Fruit fly (Drosophila melanogaster) whole organism, embryonic: Measurements from ENCODE around the gene ND-24.

Experiments
- Abd-B ChIP-seq: fragments of 200-800 bp; sonication (Bioruptor generic); optimal IDR thresholded peaks from 2 replicates; lab custom pipeline; 2018; ENCODE audit warnings: missing biosample characterization, mild to moderate bottlenecking, missing genetic modification characterization, moderate library complexity
- Ada2b ChIP-seq: fragments of 200-800 bp; sonication (Bioruptor generic); IDR thresholded peaks from 2 replicates; pipeline ENCODE4 v1.3.6; 2022; ENCODE audit warnings: missing biosample characterization, missing genetic modification characterization
- B-H2 ChIP-seq: fragments of 200-800 bp; sonication (Bioruptor generic); optimal IDR thresholded peaks from 2 replicates; lab custom pipeline; 2018; ENCODE audit warnings: missing biosample characterization, mild to moderate bottlenecking, missing genetic modification characterization
- C15 ChIP-seq: fragments of 200-800 bp; sonication (Bioruptor generic); IDR thresholded peaks from 3 replicates; pipeline ENCODE4 v1.3.6; 2022; ENCODE audit warnings: missing biosample characterization, missing genetic modification characterization
- CG10209 ChIP-seq: fragments of 200-800 bp; sonication (Bioruptor generic); optimal IDR thresholded peaks from 3 replicates; lab custom pipeline; 2017; ENCODE audit warnings: missing biosample characterization, mild to moderate bottlenecking, missing genetic modification characterization, missing genetic modification reagents
- CG10274 ChIP-seq: fragments of 200-800 bp; sonication (Bioruptor generic); optimal IDR thresholded peaks from 3 replicates; lab custom pipeline; 2017; ENCODE audit warnings: missing biosample characterization, mild to moderate bottlenecking, missing genetic modification characterization
- CG10321 ChIP-seq: fragments of 200-800 bp; sonication (Bioruptor generic); IDR thresholded peaks from 2 replicates; pipeline ENCODE4 v1.3.6; 2022; ENCODE audit warnings: missing biosample characterization, missing genetic modification characterization
- CG12155 ChIP-seq: fragments of 200-800 bp; sonication (Bioruptor generic); optimal IDR thresholded peaks from 3 replicates; lab custom pipeline; 2016; ENCODE audit warnings: missing biosample characterization, missing genetic modification characterization
- CG1233 ChIP-seq: fragments of 200-800 bp; sonication (Bioruptor generic); optimal IDR thresholded peaks from 4 replicates; lab custom pipeline; 2018; ENCODE audit warnings: missing biosample characterization, mild to moderate bottlenecking, missing genetic modification characterization
- CG14860 ChIP-seq: fragments of 200-800 bp; sonication (Bioruptor generic); IDR thresholded peaks from 3 replicates; pipeline ENCODE4 v1.3.6; 2022; ENCODE audit warnings: missing biosample characterization, missing genetic modification characterization; ENCODE audit not compliant: partially characterized antibody
- CG16813 ChIP-seq: fragments of 200-800 bp; sonication (Bioruptor generic); IDR thresholded peaks from 3 replicates; pipeline ENCODE4 v1.3.6; 2022; ENCODE audit warnings: missing biosample characterization, missing genetic modification characterization; ENCODE audit not compliant: partially characterized antibody
- CG16863 ChIP-seq: fragments of 200-800 bp; sonication (Bioruptor generic); optimal IDR thresholded peaks from 3 replicates; lab custom pipeline; 2016; ENCODE audit warnings: missing biosample characterization, missing genetic modification characterization
- CG17568 ChIP-seq: fragments of 200-800 bp; sonication (Bioruptor generic); optimal IDR thresholded peaks from 2 replicates; lab custom pipeline; 2018; ENCODE audit warnings: missing biosample characterization, mild to moderate bottlenecking, missing genetic modification characterization, moderate library complexity
- CG18619 ChIP-seq: fragments of 200-800 bp; sonication (Bioruptor generic); optimal IDR thresholded peaks from 3 replicates; lab custom pipeline; 2017; ENCODE audit warnings: missing biosample characterization, mild to moderate bottlenecking, missing genetic modification characterization
- CG30431 ChIP-seq: fragments of 200-800 bp; sonication (Bioruptor generic); optimal IDR thresholded peaks from 2 replicates; lab custom pipeline; 2017; ENCODE audit warnings: missing biosample characterization, missing genetic modification characterization
- CG32767 ChIP-seq: fragments of 200-800 bp; sonication (Bioruptor generic); IDR thresholded peaks from 2 replicates; pipeline ENCODE4 v1.3.6; 2022; ENCODE audit warnings: missing biosample characterization, missing genetic modification characterization
- CG4328 ChIP-seq: fragments of 200-800 bp; sonication (Bioruptor generic); optimal IDR thresholded peaks from 3 replicates; lab custom pipeline; 2017; ENCODE audit warnings: missing biosample characterization, missing genetic modification reagents, missing genetic modification characterization
- CG4424 ChIP-seq: fragments of 200-800 bp; sonication (Bioruptor generic); optimal IDR thresholded peaks from 3 replicates; lab custom pipeline; 2016; ENCODE audit warnings: missing biosample characterization, missing genetic modification characterization
- CG6683 ChIP-seq: fragments of 200-800 bp; sonication (Bioruptor generic); optimal IDR thresholded peaks from 2 replicates; lab custom pipeline; 2017; ENCODE audit warnings: missing biosample characterization, mild to moderate bottlenecking, missing genetic modification characterization, missing genetic modification reagents
- CG7987 ChIP-seq: fragments of 200-800 bp; sonication (Bioruptor generic); optimal IDR thresholded peaks from 2 replicates; lab custom pipeline; 2018; ENCODE audit warnings: missing biosample characterization, mild to moderate bottlenecking, missing genetic modification characterization, moderate library complexity
- CHES-1-like ChIP-seq: fragments of 200-800 bp; sonication (Bioruptor generic); optimal IDR thresholded peaks from 2 replicates; lab custom pipeline; 2016; ENCODE audit warnings: missing biosample characterization, missing genetic modification characterization
- D19A ChIP-seq: fragments of 200-800 bp; optimal IDR thresholded peaks from 3 replicates; lab custom pipeline; 2019; ENCODE audit warnings: missing biosample characterization, mild to moderate bottlenecking, missing genetic modification characterization, moderate library complexity
- Deaf1 ChIP-seq: fragments of 200-800 bp; optimal IDR thresholded peaks from 3 replicates; lab custom pipeline; 2019; ENCODE audit warnings: missing biosample characterization, mild to moderate bottlenecking, missing genetic modification characterization, moderate library complexity
- HHEX ChIP-seq: fragments of 200-800 bp; sonication (Bioruptor generic); optimal IDR thresholded peaks from 3 replicates; lab custom pipeline; 2017; ENCODE audit warnings: missing biosample characterization, mild to moderate bottlenecking, missing genetic modification characterization, missing genetic modification reagents
- HLHmδ ChIP-seq: fragments of 200-800 bp; sonication (Bioruptor generic); optimal IDR thresholded peaks from 2 replicates; lab custom pipeline; 2018; ENCODE audit warnings: missing biosample characterization, mild to moderate bottlenecking, missing genetic modification characterization, moderate library complexity
- MBD-R2 ChIP-seq: fragments of 200-800 bp; sonication (Bioruptor generic); IDR thresholded peaks from 2 replicates; pipeline ENCODE4 v1.3.6; 2022; ENCODE audit warnings: missing biosample characterization, missing genetic modification characterization
- Med ChIP-seq: fragments of 200-800 bp; sonication (Bioruptor generic); peaks from one replicate; lab custom pipeline; 2016; ENCODE audit warnings: missing biosample characterization, missing genetic modification characterization, mild to moderate bottlenecking, inconsistent platforms, moderate library complexity
- Opbp ChIP-seq: fragments of 200-800 bp; sonication (Bioruptor generic); IDR thresholded peaks from 3 replicates; pipeline ENCODE4 v1.3.6; 2022; ENCODE audit warnings: missing biosample characterization, missing genetic modification characterization; ENCODE audit not compliant: partially characterized antibody
- PHDP ChIP-seq: fragments of 200-800 bp; sonication (Bioruptor generic); optimal IDR thresholded peaks from 3 replicates; lab custom pipeline; 2018; ENCODE audit warnings: missing biosample characterization, mild to moderate bottlenecking, missing genetic modification characterization, moderate library complexity
- Vsx1 ChIP-seq: fragments of 200-800 bp; sonication (Bioruptor generic); optimal IDR thresholded peaks from 2 replicates; lab custom pipeline; 2017; ENCODE audit warnings: missing biosample characterization, mild to moderate bottlenecking, missing genetic modification characterization, missing genetic modification reagents
- ac ChIP-seq: fragments of 200-800 bp; sonication (Bioruptor generic); optimal IDR thresholded peaks from 3 replicates; lab custom pipeline; 2017; ENCODE audit warnings: missing biosample characterization, mild to moderate bottlenecking, missing genetic modification characterization
- ase ChIP-seq: fragments of 200-800 bp; sonication (Bioruptor generic); IDR thresholded peaks from 3 replicates; pipeline ENCODE4 v1.3.6; 2022; ENCODE audit warnings: missing biosample characterization, missing genetic modification characterization
- cad ChIP-seq: fragments of >200 bp; optimal IDR thresholded peaks from 2 replicates; lab custom pipeline; 2017; ENCODE audit warnings: missing biosample characterization, missing genetic modification characterization
- fd102C ChIP-seq: fragments of 200-800 bp; sonication (Bioruptor generic); optimal IDR thresholded peaks from 2 replicates; lab custom pipeline; 2018; ENCODE audit warnings: missing biosample characterization, mild to moderate bottlenecking, missing genetic modification characterization, moderate library complexity
- fd3F ChIP-seq: fragments of 200-800 bp; sonication (Bioruptor generic); optimal IDR thresholded peaks from 2 replicates; lab custom pipeline; 2018; ENCODE audit warnings: missing biosample characterization, mild to moderate bottlenecking, missing genetic modification characterization, moderate library complexity
- fd64A ChIP-seq: fragments of 200-800 bp; sonication (Bioruptor generic); optimal IDR thresholded peaks from 3 replicates; lab custom pipeline; 2018; ENCODE audit warnings: missing biosample characterization, mild to moderate bottlenecking, missing genetic modification characterization
- fu2 ChIP-seq: fragments of 200-800 bp; sonication (Bioruptor generic); optimal IDR thresholded peaks from 2 replicates; lab custom pipeline; 2016; ENCODE audit warnings: missing biosample characterization, missing genetic modification characterization
- gem ChIP-seq: fragments of 200-800 bp; sonication (Bioruptor generic); optimal IDR thresholded peaks from 2 replicates; lab custom pipeline; 2019; ENCODE audit warnings: missing biosample characterization, mild to moderate bottlenecking, missing genetic modification characterization, moderate library complexity
- jing ChIP-seq: fragments of 200-800 bp; sonication (Bioruptor generic); optimal IDR thresholded peaks from 2 replicates; lab custom pipeline; 2018; ENCODE audit warnings: missing biosample characterization, mild to moderate bottlenecking, missing genetic modification characterization
- kah ChIP-seq: fragments of 200-800 bp; sonication (Bioruptor generic); optimal IDR thresholded peaks from 2 replicates; lab custom pipeline; 2018; ENCODE audit warnings: missing biosample characterization, mild to moderate bottlenecking, missing genetic modification characterization
- knrl ChIP-seq: fragments of 200-800 bp; sonication (Bioruptor generic); IDR thresholded peaks from 3 replicates; pipeline ENCODE4 v1.3.6; 2022; ENCODE audit warnings: missing biosample characterization, missing genetic modification characterization; ENCODE audit not compliant: partially characterized antibody
- lab ChIP-seq: fragments of 200-800 bp; sonication (Bioruptor generic); optimal IDR thresholded peaks from 3 replicates; lab custom pipeline; 2017; ENCODE audit warnings: missing biosample characterization, missing genetic modification characterization, mild to moderate bottlenecking, moderate library complexity, missing genetic modification reagents
- mam ChIP-seq: fragments of 200-800 bp; sonication (Bioruptor generic); optimal IDR thresholded peaks from 3 replicates; lab custom pipeline; 2016; ENCODE audit warnings: missing biosample characterization, missing genetic modification characterization
- nau ChIP-seq: fragments of 200-800 bp; sonication (Bioruptor generic); optimal IDR thresholded peaks from 3 replicates; lab custom pipeline; 2017; ENCODE audit warnings: missing biosample characterization, mild to moderate bottlenecking, missing genetic modification characterization, missing genetic modification reagents
- nerfin-2 ChIP-seq: fragments of 200-800 bp; sonication (Bioruptor generic); IDR thresholded peaks from 2 replicates; pipeline ENCODE4 v1.3.6; 2022; ENCODE audit warnings: missing biosample characterization, missing genetic modification characterization; ENCODE audit not compliant: partially characterized antibody
- pfk ChIP-seq: fragments of 200-800 bp; sonication (Bioruptor generic); optimal IDR thresholded peaks from 2 replicates; lab custom pipeline; 2018; ENCODE audit warnings: missing biosample characterization, mild to moderate bottlenecking, missing genetic modification characterization, moderate library complexity
- run ChIP-seq: fragments of 200-800 bp; sonication (Bioruptor generic); optimal IDR thresholded peaks from 3 replicates; lab custom pipeline; 2018; ENCODE audit warnings: missing biosample characterization, mild to moderate bottlenecking, missing genetic modification characterization
- zen2 ChIP-seq: fragments of 200-800 bp; sonication (Bioruptor generic); IDR thresholded peaks from 3 replicates; pipeline ENCODE4 v1.3.6; 2022; ENCODE audit warnings: missing biosample characterization, missing genetic modification characterization; ENCODE audit not compliant: partially characterized antibody

ND-24 gene

DNA sequence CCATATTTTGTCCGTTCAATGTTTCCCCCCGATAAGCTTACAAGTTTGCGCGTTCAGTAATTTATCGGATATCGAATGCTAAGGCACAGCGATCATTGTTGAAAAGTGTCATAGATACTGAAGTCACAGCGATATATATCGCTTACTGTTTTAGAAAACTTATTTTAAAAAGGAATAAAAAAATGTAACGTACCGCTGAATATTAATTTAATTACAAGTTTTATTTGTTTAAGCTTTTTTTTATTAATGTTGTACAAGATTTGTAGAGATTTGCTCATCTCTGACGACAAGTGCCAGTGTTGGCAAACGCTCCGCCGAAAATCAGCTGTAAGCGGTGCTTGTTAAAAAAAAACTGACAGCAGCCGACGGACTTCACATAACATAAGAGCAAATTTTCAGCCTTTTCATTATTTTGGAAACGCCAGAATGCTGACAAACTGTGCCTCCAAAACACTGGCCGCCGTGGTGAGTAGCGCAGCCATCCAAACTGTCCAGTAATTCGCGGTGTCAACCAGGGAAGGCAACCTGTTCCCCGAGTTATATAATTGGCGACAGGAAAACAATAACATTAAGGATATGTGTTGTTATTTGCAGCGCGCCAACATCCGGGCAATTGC, at the start of gene ND-24, which contains the start of gene corolla (continued):
- peak; percentile 71 for TF ChIP-seq CG1233 (GFP tag; lab: Kevin White, UChicago)
- peak; percentile 89 for TF ChIP-seq CG16813
- peak; percentile 4 for TF ChIP-seq fd102C (GFP tag; lab: Kevin White, UChicago)
- peak; percentile 90 for TF ChIP-seq knrl (GFP tag; lab: Robert Waterston, UW)
- peak; percentile 58 for TF ChIP-seq B-H2
- TF ChIP-seq PHDP (tag; lab: Kevin White, UChicago), result peak; percentile 79
- peak; percentile 82 for TF ChIP-seq mam
- peak; percentile 49; the same call in 1 of the 2 replicates for TF ChIP-seq CG10321
- 0 out of 3 replicates have a peak, but pooled peaks have one; percentile 50 for TF ChIP-seq C15 (GFP tag; lab: Robert Waterston, UW)
- TF ChIP-seq Opbp (GFP tag; lab: Robert Waterston, UW), result peak; percentile 81; the same call in 2 of the 3 replicates
- peak; percentile 42 for TF ChIP-seq Vsx1
- TF ChIP-seq CG7987, result peak; percentile 31
- no peak for TF ChIP-seq jing (GFP tag; lab: Kevin White, UChicago)
- peak; percentile 87 for TF ChIP-seq CG14860 (GFP tag; lab: Robert Waterston, UW)
- TF ChIP-seq CG17568, result no peak
- peak; percentile 37 for TF ChIP-seq D19A
- TF ChIP-seq nerfin-2 (GFP tag; lab: Robert Waterston, UW), result peak; percentile 58
- TF ChIP-seq CG6683 (GFP tag; lab: Kevin White, UChicago), result peak; percentile 54
- no peak for TF ChIP-seq cad (GFP tag; lab: Kevin White, UChicago)
- no peak; the same call in 2 of the 3 replicates for TF ChIP-seq zen2 (GFP tag; lab: Robert Waterston, UW)
- no peak for TF ChIP-seq fd64A (GFP tag; lab: Kevin White, UChicago)
- peak; percentile 85 for TF ChIP-seq MBD-R2 (GFP tag; lab: Robert Waterston, UW)
- TF ChIP-seq Deaf1 (tag; lab: Kevin White, UChicago), result no peak
- TF ChIP-seq HHEX (GFP tag; lab: Kevin White, UChicago), result peak; percentile 59
- TF ChIP-seq HLHmδ (GFP tag; lab: Kevin White, UChicago), result no peak
- TF ChIP-seq CG30431 (GFP tag; lab: Kevin White, UChicago), result peak; percentile 47
- TF ChIP-seq lab, result no peak
- TF ChIP-seq run (tag; lab: Kevin White, UChicago), result no peak
- peak; percentile 80; the same call in 1 of the 2 replicates for TF ChIP-seq CG32767 (GFP tag; lab: Robert Waterston, UW)
- TF ChIP-seq CHES-1-like (GFP tag; lab: Kevin White, UChicago), result peak; percentile 84
- peak; percentile 44 for TF ChIP-seq nau (GFP tag; lab: Kevin White, UChicago)
- peak; percentile 90 for TF ChIP-seq gem
- peak; percentile 53 for TF ChIP-seq kah (GFP tag; lab: Kevin White, UChicago)
- no peak for TF ChIP-seq ac (GFP tag; lab: Kevin White, UChicago)
- peak; percentile 63 for TF ChIP-seq CG4328 (GFP tag; lab: Kevin White, UChicago)
- TF ChIP-seq Ada2b (GFP tag; lab: Robert Waterston, UW), result peak; percentile 82
- peak; percentile 83 for TF ChIP-seq CG16863 (GFP tag; lab: Kevin White, UChicago)
- TF ChIP-seq CG18619 (GFP tag; lab: Kevin White, UChicago), result peak; percentile 68
- TF ChIP-seq Abd-B, result peak; percentile 79
- peak; percentile 83 for TF ChIP-seq CG12155 (GFP tag; lab: Kevin White, UChicago)
- peak; percentile 97 for TF ChIP-seq Med (GFP tag; lab: Kevin White, UChicago)
- TF ChIP-seq pfk (GFP tag; lab: Kevin White, UChicago), result no peak
- peak; percentile 65 for TF ChIP-seq fd3F (GFP tag; lab: Kevin White, UChicago)
- TF ChIP-seq CG10209 (GFP tag; lab: Kevin White, UChicago), result peak; percentile 68
- peak; percentile 81 for TF ChIP-seq CG4424
- TF ChIP-seq ase (GFP tag; lab: Robert Waterston, UW), result peak; percentile 87
- peak; percentile 71 for TF ChIP-seq fu2 (GFP tag; lab: Kevin White, UChicago)
- TF ChIP-seq CG10274 (GFP tag; lab: Kevin White, UChicago), result no peak
